Worm (Caenorhabditis elegans): ENCODE measurements around the gene H24K24.2.

The H24K24.2 gene

DNA sequence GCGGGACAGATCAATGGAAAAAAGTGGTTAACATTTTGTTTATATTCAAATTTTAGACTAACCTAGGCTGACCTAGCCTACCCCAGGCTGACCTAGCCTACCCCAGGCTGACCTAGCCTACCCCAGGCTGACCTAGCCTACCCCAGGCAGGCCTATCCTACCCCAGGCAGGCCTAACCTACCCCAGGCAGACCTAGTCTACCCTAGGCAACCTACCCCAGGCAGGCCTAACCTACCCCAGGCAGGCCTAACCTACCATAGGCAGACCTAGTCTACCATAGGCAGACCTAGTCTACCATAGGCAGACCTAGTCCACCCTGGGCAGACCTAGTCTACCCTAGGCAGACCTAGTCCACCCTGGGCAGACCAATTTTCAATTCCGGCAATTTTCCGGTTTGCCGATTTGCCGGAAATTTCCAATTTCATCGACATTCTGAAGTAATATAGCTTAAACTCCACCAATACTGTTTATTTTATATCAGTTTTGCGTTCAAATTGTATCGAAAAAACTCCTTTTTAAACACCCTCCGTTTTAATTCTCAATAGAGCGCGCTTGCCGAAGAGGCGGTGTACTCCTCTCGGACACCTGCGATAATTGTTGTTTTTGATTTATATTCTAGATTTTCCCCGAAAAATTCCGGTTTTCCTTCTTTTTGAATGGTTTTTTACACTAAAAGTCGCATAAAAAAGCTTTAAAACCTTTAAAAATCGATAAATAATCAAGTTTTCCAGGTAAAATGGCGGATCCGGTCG, 13.2 kb upstream of the H24K24.2 start, which contains the start of gene trm-2A:
Gene trm-2A, plus strand, starts transcription at position 732 of the 752 bp plus-strand sequence.
- TF ChIP-seq elt-3 (tag; optimal IDR thresholded peaks at IDR 0.05) (no peak), cnd-1 (tag; optimal IDR thresholded peaks at IDR 0.05) (no peak), nhr-76 (tag; optimal IDR thresholded peaks at IDR 0.05) (no peak), tbx-8 (GFP tag; optimal IDR thresholded peaks at IDR 0.05) (no peak), pha-4 (tag; optimal IDR thresholded peaks at IDR 0.05) (peak; percentile 63), ceh-83 (GFP tag; optimal IDR thresholded peaks at IDR 0.05) (no peak), sem-2 (GFP tag; optimal IDR thresholded peaks at IDR 0.05) (no peak), nhr-237 (tag; optimal IDR thresholded peaks at IDR 0.05) (peak; percentile 37), ham-2 (GFP tag; optimal IDR thresholded peaks at IDR 0.05) (no peak), hlh-1 (tag; optimal IDR thresholded peaks at IDR 0.05) (peak; percentile 17), M03D4.4 (tag; optimal IDR thresholded peaks at IDR 0.05) (no peak), nhr-28 (tag; optimal IDR thresholded peaks at IDR 0.05) (no peak), lin-13 (tag; optimal IDR thresholded peaks at IDR 0.05) (peak; percentile 59), flh-1 (GFP tag; optimal IDR thresholded peaks at IDR 0.05) (no peak), sptf-1 (tag; optimal IDR thresholded peaks at IDR 0.05) (no peak), nhr-12 (tag; optimal IDR thresholded peaks at IDR 0.05) (no peak), elt-1 (tag; optimal IDR thresholded peaks at IDR 0.05; ENCODE audit: borderline replicate concordance, insufficient read depth) (no peak), lin-32 (GFP tag; optimal IDR thresholded peaks at IDR 0.05) (no peak), zip-8 (tag; optimal IDR thresholded peaks at IDR 0.05) (no peak), unc-120 (tag; optimal IDR thresholded peaks at IDR 0.05; ENCODE audit: poor library complexity, severe bottlenecking) (peak; percentile 4), bed-3 (GFP tag; optimal IDR thresholded peaks at IDR 0.05) (no peak), blmp-1 (tag; optimal IDR thresholded peaks at IDR 0.05) (no peak), unc-39 (tag; optimal IDR thresholded peaks at IDR 0.05) (no peak), mep-1 (tag; optimal IDR thresholded peaks at IDR 0.05) (peak; percentile 81), ztf-11 (tag; optimal IDR thresholded peaks at IDR 0.05) (no peak), mab-5 (tag; optimal IDR thresholded peaks at IDR 0.05) (no peak), ceh-39 (tag; optimal IDR thresholded peaks at IDR 0.05) (peak; percentile 38), mls-2 (tag; optimal IDR thresholded peaks at IDR 0.05) (no peak), nhr-2 (tag; optimal IDR thresholded peaks at IDR 0.05) (no peak), lsy-2 (tag; optimal IDR thresholded peaks at IDR 0.05) (peak; percentile 51), ceh-43 (GFP tag; optimal IDR thresholded peaks at IDR 0.05) (no peak), drap-1 (GFP tag; optimal IDR thresholded peaks at IDR 0.05) (no peak), ces-1 (GFP tag; optimal IDR thresholded peaks at IDR 0.05) (peak; percentile 50), snpc-4 (tag; optimal IDR thresholded peaks at IDR 0.05) (no peak), unc-62 (GFP tag; optimal IDR thresholded peaks at IDR 0.05) (no peak)

DNA sequence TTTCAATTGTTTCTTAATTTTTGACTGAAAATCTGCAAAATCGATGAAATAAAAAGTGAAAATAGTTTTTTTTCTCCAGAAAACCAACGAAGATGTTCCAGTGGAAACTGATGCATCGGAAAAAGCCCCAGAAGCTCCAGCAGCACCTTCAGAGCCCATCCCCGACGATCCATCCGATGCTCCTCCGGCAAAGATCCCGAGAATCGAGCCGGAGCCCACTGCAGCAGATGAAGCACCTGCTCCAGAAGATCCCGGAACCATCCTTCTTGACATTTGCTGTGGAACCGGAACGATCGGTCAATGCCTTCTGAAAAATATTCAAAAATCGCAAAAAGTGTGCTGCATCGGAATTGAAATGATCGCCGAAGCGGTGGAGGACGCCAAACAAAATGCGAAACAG, 8.9 kb upstream of the H24K24.2 start:
- TF ChIP-seq ceh-39 (tag; optimal IDR thresholded peaks at IDR 0.05), result no peak
- no peak for TF ChIP-seq mep-1 (tag; optimal IDR thresholded peaks at IDR 0.05)
- TF ChIP-seq unc-120 (tag; optimal IDR thresholded peaks at IDR 0.05; ENCODE audit: poor library complexity, severe bottlenecking), result no peak
- TF ChIP-seq snpc-4 (tag; optimal IDR thresholded peaks at IDR 0.05), result no peak
- TF ChIP-seq flh-1 (GFP tag; optimal IDR thresholded peaks at IDR 0.05), result no peak
- TF ChIP-seq zip-8 (tag; optimal IDR thresholded peaks at IDR 0.05), result no peak
- TF ChIP-seq drap-1 (GFP tag; optimal IDR thresholded peaks at IDR 0.05), result no peak
- TF ChIP-seq M03D4.4 (tag; optimal IDR thresholded peaks at IDR 0.05), result no peak
- no peak for TF ChIP-seq blmp-1 (tag; optimal IDR thresholded peaks at IDR 0.05)
- TF ChIP-seq ztf-11 (tag; optimal IDR thresholded peaks at IDR 0.05), result no peak
- TF ChIP-seq nhr-76 (tag; optimal IDR thresholded peaks at IDR 0.05), result no peak
- TF ChIP-seq ces-1 (GFP tag; optimal IDR thresholded peaks at IDR 0.05), result no peak
- no peak for TF ChIP-seq lsy-2 (tag; optimal IDR thresholded peaks at IDR 0.05)

DNA sequence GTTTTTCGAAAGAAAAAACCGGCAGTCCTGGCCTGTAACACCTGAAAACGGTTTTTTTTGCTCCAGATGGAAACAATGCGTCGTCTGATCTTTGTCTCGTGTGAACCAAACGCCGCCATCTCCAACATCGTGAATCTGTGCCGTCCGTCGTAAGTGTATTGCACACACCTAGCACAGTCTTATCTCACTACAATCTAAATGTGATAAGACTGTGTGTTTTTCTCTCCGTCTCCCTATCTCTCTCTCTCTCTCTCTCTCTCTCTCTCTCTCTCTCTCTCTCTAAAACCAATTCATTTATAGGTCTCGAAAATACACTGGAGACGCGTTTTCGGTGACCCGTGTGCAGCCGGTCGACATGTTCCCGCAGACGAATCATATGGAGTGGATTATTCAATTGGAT, 7.0 kb upstream of the H24K24.2 start:
- TF ChIP-seq nhr-237 (tag; optimal IDR thresholded peaks at IDR 0.05) (no peak), elt-1 (tag; optimal IDR thresholded peaks at IDR 0.05; ENCODE audit: borderline replicate concordance, insufficient read depth) (peak; percentile 81)

All from whole organism, mixed stage, embryonic.